Fruit fly (Drosophila melanogaster) whole organism, wandering third instar larva: ENCODE data around the gene IP3K2.

ENCODE experiments used
- Abd-B ChIP-seq: fragments of >200 bp; optimal IDR thresholded peaks from 2 replicates; lab custom pipeline; 2017; ENCODE audit warnings: missing biosample characterization, missing genetic modification characterization
- CG32264 ChIP-seq: fragments of 200-800 bp; sonication (Bioruptor generic); optimal IDR thresholded peaks from 2 replicates; lab custom pipeline; 2016; ENCODE audit warnings: missing biosample characterization, missing genetic modification characterization
- CG9705 ChIP-seq: fragments of 200-800 bp; sonication (Bioruptor generic); optimal IDR thresholded peaks from 2 replicates; lab custom pipeline; 2018; ENCODE audit warnings: missing biosample characterization, mild to moderate bottlenecking, missing genetic modification characterization
- CrebA ChIP-seq: fragments of 200-800 bp; sonication (Bioruptor generic); optimal IDR thresholded peaks from 2 replicates; lab custom pipeline; 2016; ENCODE audit warnings: missing biosample characterization, mild to moderate bottlenecking, missing genetic modification characterization, borderline replicate concordance
- Dfd ChIP-seq: fragments of >200 bp; optimal IDR thresholded peaks from 2 replicates; lab custom pipeline; 2017; ENCODE audit warnings: missing biosample characterization, missing genetic modification characterization
- Dif ChIP-seq: fragments of 200-275, 200-300 bp; sonication (Bioruptor generic); optimal IDR thresholded peaks from 2 replicates; lab custom pipeline; 2018; ENCODE audit warnings: missing biosample characterization, missing genetic modification characterization; ENCODE audit not compliant: partially characterized antibody
- GATAd ChIP-seq: sonication (Bioruptor generic); optimal IDR thresholded peaks from 2 replicates; lab custom pipeline; 2016; ENCODE audit warnings: missing biosample characterization, missing genetic modification characterization
- HLH106 ChIP-seq: fragments of 200-800 bp; optimal IDR thresholded peaks from 3 replicates; lab custom pipeline; 2019; ENCODE audit warnings: missing biosample characterization, mild to moderate bottlenecking, missing genetic modification characterization, moderate library complexity
- Hnf4 ChIP-seq: fragments of 200-800 bp; sonication (Bioruptor generic); optimal IDR thresholded peaks from 2 replicates; lab custom pipeline; 2016; ENCODE audit warnings: missing biosample characterization, mild to moderate bottlenecking, missing genetic modification characterization
- Hr78 ChIP-seq: fragments of >200 bp; optimal IDR thresholded peaks from 2 replicates; lab custom pipeline; 2017; ENCODE audit warnings: missing biosample characterization, missing genetic modification characterization
- Hr83 ChIP-seq: fragments of 200-300 bp; sonication (Bioruptor generic); optimal IDR thresholded peaks from 2 replicates; lab custom pipeline; 2016; ENCODE audit warnings: missing biosample characterization, mild to moderate bottlenecking, missing genetic modification characterization, moderate library complexity; ENCODE audit not compliant: poor library complexity, severe bottlenecking
- Jra ChIP-seq: sonication (Bioruptor generic); optimal IDR thresholded peaks from 2 replicates; lab custom pipeline; 2016; ENCODE audit warnings: missing biosample characterization, missing genetic modification characterization
- Mio ChIP-seq: sonication (Bioruptor generic); optimal IDR thresholded peaks from 2 replicates; lab custom pipeline; 2016; ENCODE audit warnings: missing biosample characterization, missing genetic modification characterization
- Myc ChIP-seq: fragments of >200 bp; optimal IDR thresholded peaks from 2 replicates; lab custom pipeline; 2017
- N ChIP-seq: fragments of >200 bp; optimal IDR thresholded peaks from 2 replicates; lab custom pipeline; 2018; ENCODE audit warnings: missing biosample characterization, missing external identifiers, missing genetic modification characterization
- OdsH ChIP-seq: fragments of 200-800 bp; sonication (Bioruptor generic); optimal IDR thresholded peaks from 2 replicates; lab custom pipeline; 2016; ENCODE audit warnings: missing biosample characterization, mild to moderate bottlenecking, missing genetic modification characterization
- Rel ChIP-seq, 2 experiments: fragments of 200-800 bp; sonication (Bioruptor generic) in 1 of 2; optimal IDR thresholded peaks; 2 replicates in 1 of 2; 3 replicates in 1 of 2; lab custom pipeline; 2016 to 2019; ENCODE audit warnings: mild to moderate bottlenecking in 2 of 2, missing biosample characterization in 2 of 2, missing genetic modification characterization in 2 of 2, moderate library complexity in 1 of 2
- Sp1 ChIP-seq: fragments of 200-800 bp; sonication (Bioruptor generic); optimal IDR thresholded peaks from 3 replicates; lab custom pipeline; 2019; ENCODE audit warnings: missing biosample characterization, mild to moderate bottlenecking, missing genetic modification characterization, moderate library complexity
- Vsx2 ChIP-seq: fragments of 200-300, 225-300 bp; sonication (Bioruptor generic); optimal IDR thresholded peaks from 2 replicates; lab custom pipeline; 2018; ENCODE audit warnings: missing biosample characterization, missing genetic modification characterization; ENCODE audit not compliant: partially characterized antibody
- br ChIP-seq: fragments of 200-800 bp; sonication (Bioruptor generic); optimal IDR thresholded peaks from 2 replicates; lab custom pipeline; 2016; ENCODE audit warnings: missing biosample characterization, missing genetic modification characterization
- brk ChIP-seq: fragments of 200-800 bp; sonication (Bioruptor generic); optimal IDR thresholded peaks from 2 replicates; lab custom pipeline; 2016; ENCODE audit warnings: missing biosample characterization, mild to moderate bottlenecking, missing genetic modification characterization
- dl ChIP-seq, 2 experiments: fragments of 175-275, 200-275 bp in 1 of 2; fragments of 200-275 bp in 1 of 2; sonication (Bioruptor generic); optimal IDR thresholded peaks; lab custom pipeline; 2018; ENCODE audit warnings: mild to moderate bottlenecking in 2 of 2, missing biosample characterization in 2 of 2, missing genetic modification characterization in 2 of 2, moderate library complexity in 2 of 2; ENCODE audit not compliant: partially characterized antibody in 2 of 2, insufficient read depth in 1 of 2
- dmrt93B ChIP-seq: fragments of 200-800 bp; sonication (Bioruptor generic); optimal IDR thresholded peaks from 2 replicates; lab custom pipeline; 2018; ENCODE audit warnings: missing biosample characterization, mild to moderate bottlenecking, missing genetic modification characterization
- dsf ChIP-seq: sonication (Bioruptor generic); optimal IDR thresholded peaks from 2 replicates; lab custom pipeline; 2016; ENCODE audit warnings: missing biosample characterization, missing genetic modification characterization, borderline replicate concordance
- ey ChIP-seq: fragments of 200-800 bp; sonication (Bioruptor generic); optimal IDR thresholded peaks from 2 replicates; lab custom pipeline; 2016; ENCODE audit warnings: missing biosample characterization, missing genetic modification characterization
- foxo ChIP-seq, 2 experiments: fragments of 200-800 bp; sonication (Bioruptor generic); optimal IDR thresholded peaks; 2 replicates in 1 of 2; 3 replicates in 1 of 2; lab custom pipeline; 2016 to 2017; ENCODE audit warnings: missing biosample characterization in 2 of 2, missing genetic modification characterization in 2 of 2
- fru ChIP-seq: fragments of 200-800 bp; sonication (Bioruptor generic); optimal IDR thresholded peaks from 3 replicates; lab custom pipeline; 2016; ENCODE audit warnings: missing biosample characterization, mild to moderate bottlenecking, missing genetic modification characterization
- h ChIP-seq: fragments of 200-800 bp; sonication (Bioruptor generic); optimal IDR thresholded peaks from 3 replicates; lab custom pipeline; 2016; ENCODE audit warnings: missing biosample characterization, mild to moderate bottlenecking, missing genetic modification characterization
- jim ChIP-seq: fragments of 175-275, 200-325 bp; sonication (Bioruptor generic); optimal IDR thresholded peaks from 2 replicates; lab custom pipeline; 2016; ENCODE audit warnings: missing biosample characterization, mild to moderate bottlenecking, missing genetic modification characterization
- lola ChIP-seq: fragments of >200 bp; optimal IDR thresholded peaks from 2 replicates; lab custom pipeline; 2017; ENCODE audit warnings: missing biosample characterization, missing genetic modification characterization
- pan ChIP-seq: fragments of >200 bp; optimal IDR thresholded peaks from 2 replicates; lab custom pipeline; 2017
- psq ChIP-seq: fragments of 200-800 bp; sonication (Bioruptor generic); optimal IDR thresholded peaks from 3 replicates; lab custom pipeline; 2017; ENCODE audit warnings: missing biosample characterization, mild to moderate bottlenecking, missing genetic modification characterization, moderate library complexity
- rgr ChIP-seq: fragments of 200-800 bp; sonication (Bioruptor generic); optimal IDR thresholded peaks from 3 replicates; lab custom pipeline; 2016; ENCODE audit warnings: missing biosample characterization, mild to moderate bottlenecking, missing genetic modification characterization
- sage ChIP-seq: fragments of 200-800 bp; sonication (Bioruptor generic); optimal IDR thresholded peaks from 2 replicates; lab custom pipeline; 2016; ENCODE audit warnings: missing biosample characterization, mild to moderate bottlenecking, missing genetic modification characterization
- tai ChIP-seq: sonication (Bioruptor generic); optimal IDR thresholded peaks from 2 replicates; lab custom pipeline; 2016; ENCODE audit warnings: missing biosample characterization, missing genetic modification characterization
- usp ChIP-seq: fragments of >200 bp; optimal IDR thresholded peaks from 2 replicates; lab custom pipeline; 2017; ENCODE audit warnings: missing biosample characterization, missing genetic modification characterization
- woc ChIP-seq: sonication (Bioruptor generic); optimal IDR thresholded peaks from 2 replicates; lab custom pipeline; 2016; ENCODE audit warnings: missing biosample characterization, mild to moderate bottlenecking, missing genetic modification characterization

The IP3K2 gene

dm6 chrX:13277580-13278467 is 25.6 kb upstream of the IP3K2 start:
- peak; percentile 71 for TF ChIP-seq psq (GFP tag; lab: Kevin White, UChicago)
- no peak for TF ChIP-seq pan
- TF ChIP-seq dmrt93B (GFP tag; lab: Kevin White, UChicago) = peak; percentile 51
- TF ChIP-seq sage (GFP tag; lab: Kevin White, UChicago) = no peak
- peak; percentile 1 for TF ChIP-seq OdsH (GFP tag; lab: Kevin White, UChicago)
- TF ChIP-seq tai (GFP tag; lab: Kevin White, UChicago) = peak; percentile 17
- peak in 1 of 2 experiments; percentile 66 for TF ChIP-seq foxo (GFP tag; optimal IDR thresholded peaks at IDR 0.05; lab: Kevin White, UChicago)
- peak; percentile 41 for TF ChIP-seq br
- peak; percentile 31 for TF ChIP-seq CG32264 (GFP tag; lab: Kevin White, UChicago)
- no peak for TF ChIP-seq Dfd (GFP tag; lab: Kevin White, UChicago)
- TF ChIP-seq Sp1 (GFP tag; lab: Kevin White, UChicago) = peak; percentile 33
- TF ChIP-seq Mio (GFP tag; lab: Kevin White, UChicago) = no peak
- no peak for TF ChIP-seq dl (GFP tag; optimal IDR thresholded peaks at IDR 0.05; lab: Kevin White, UChicago; ENCODE audit: insufficient read depth in 1 of 2, partially characterized antibody in 2 of 2)
- no peak for TF ChIP-seq GATAd
- peak; percentile 69 for TF ChIP-seq h
- peak; percentile 63 for TF ChIP-seq rgr (GFP tag; lab: Kevin White, UChicago)
- peak; percentile 77 for TF ChIP-seq woc (GFP tag; lab: Kevin White, UChicago)
- peak; percentile 38 for TF ChIP-seq Hnf4 (GFP tag; lab: Kevin White, UChicago)
- TF ChIP-seq ey = peak; percentile 46
- TF ChIP-seq HLH106 = peak; percentile 21
- TF ChIP-seq fru (GFP tag; lab: Kevin White, UChicago) = peak; percentile 53

DNA sequence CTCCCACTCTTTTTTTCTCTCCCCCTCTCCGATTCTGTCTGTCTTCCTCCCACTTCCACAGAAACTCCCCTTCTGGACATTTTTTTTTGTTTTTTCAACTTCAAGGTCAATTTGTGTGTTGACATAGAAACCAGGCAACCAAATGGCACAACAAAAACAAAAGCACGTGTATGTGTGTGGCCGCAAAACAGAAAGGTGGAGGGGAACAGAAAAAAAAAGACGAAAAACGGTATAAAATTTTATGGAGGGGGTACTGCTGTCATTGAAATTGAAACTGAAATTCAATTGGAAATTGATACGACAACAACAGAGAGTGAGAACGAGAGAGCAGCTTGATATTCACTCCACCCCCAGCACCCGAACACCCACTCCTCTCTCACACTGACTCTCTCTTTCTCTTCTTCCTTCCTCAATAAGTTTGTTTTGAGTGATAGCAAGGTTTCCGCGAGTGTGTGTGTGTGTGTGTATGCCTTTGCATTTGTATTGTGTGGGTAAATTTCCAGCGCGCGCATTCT is 24.9 kb upstream of the IP3K2 start:
- no peak for TF ChIP-seq Vsx2 (GFP tag; lab: Kevin White, UChicago)
- peak; percentile 16 for TF ChIP-seq h
- TF ChIP-seq ey = no peak
- TF ChIP-seq usp (GFP tag; lab: Kevin White, UChicago) = no peak
- peak; percentile 86 for TF ChIP-seq Dif (GFP tag; lab: Kevin White, UChicago)
- TF ChIP-seq dl (GFP tag; optimal IDR thresholded peaks at IDR 0.05; lab: Kevin White, UChicago; ENCODE audit: insufficient read depth in 1 of 2, partially characterized antibody in 2 of 2) = peak; percentile 81 to 83
- no peak for TF ChIP-seq Abd-B (GFP tag; lab: Kevin White, UChicago)
- TF ChIP-seq Hr83 = peak; percentile 8
- peak; percentile 47 for TF ChIP-seq psq (GFP tag; lab: Kevin White, UChicago)
- TF ChIP-seq dmrt93B (GFP tag; lab: Kevin White, UChicago) = no peak
- no peak for TF ChIP-seq CrebA (GFP tag; lab: Kevin White, UChicago)
- TF ChIP-seq Dfd (GFP tag; lab: Kevin White, UChicago) = no peak
- no peak for TF ChIP-seq tai (GFP tag; lab: Kevin White, UChicago)
- no peak for TF ChIP-seq Hnf4 (GFP tag; lab: Kevin White, UChicago)
- no peak for TF ChIP-seq Sp1 (GFP tag; lab: Kevin White, UChicago)
- TF ChIP-seq jim (GFP tag; lab: Kevin White, UChicago) = peak; percentile 69
- TF ChIP-seq N = no peak
- no peak for TF ChIP-seq HLH106
- TF ChIP-seq foxo (GFP tag; optimal IDR thresholded peaks at IDR 0.05; lab: Kevin White, UChicago) = no peak
- no peak for TF ChIP-seq pan
- TF ChIP-seq dsf (GFP tag; lab: Kevin White, UChicago) = no peak
- no peak for TF ChIP-seq Jra
- TF ChIP-seq Hr78 (GFP tag; lab: Kevin White, UChicago) = no peak
- TF ChIP-seq CG32264 (GFP tag; lab: Kevin White, UChicago) = no peak
- no peak for TF ChIP-seq br
- TF ChIP-seq Mio (GFP tag; lab: Kevin White, UChicago) = no peak
- TF ChIP-seq OdsH (GFP tag; lab: Kevin White, UChicago) = no peak
- TF ChIP-seq lola (GFP tag; lab: Kevin White, UChicago) = no peak
- no peak for TF ChIP-seq CG9705 (GFP tag; lab: Kevin White, UChicago)
- TF ChIP-seq woc (GFP tag; lab: Kevin White, UChicago) = no peak
- no peak for TF ChIP-seq fru (GFP tag; lab: Kevin White, UChicago)
- TF ChIP-seq Rel (GFP tag; optimal IDR thresholded peaks at IDR 0.05; lab: Kevin White, UChicago) = no peak
- TF ChIP-seq Rel (tag; optimal IDR thresholded peaks at IDR 0.05; lab: Kevin White, UChicago) = peak; percentile 31
- TF ChIP-seq Myc (lab: Kevin White, UChicago) = no peak
- no peak for TF ChIP-seq brk (GFP tag; lab: Kevin White, UChicago)
- TF ChIP-seq sage (GFP tag; lab: Kevin White, UChicago) = no peak
